Fruit fly (Drosophila melanogaster) whole organism, embryonic: ENCODE results near the gene Sc2.

Experiments used
- Atf-2 ChIP-seq: fragments of 200-800 bp; sonication (Bioruptor generic); optimal IDR thresholded peaks from 2 replicates; lab custom pipeline; 2016; ENCODE audit warnings: missing biosample characterization, missing genetic modification characterization
- C15 ChIP-seq: fragments of 200-800 bp; sonication (Bioruptor generic); IDR thresholded peaks from 3 replicates; pipeline ENCODE4 v1.3.6; 2022; ENCODE audit warnings: missing biosample characterization, missing genetic modification characterization
- CG11504 ChIP-seq: fragments of 200-800 bp; sonication (Bioruptor generic); optimal IDR thresholded peaks from 3 replicates; lab custom pipeline; 2019; ENCODE audit warnings: missing biosample characterization, mild to moderate bottlenecking, missing genetic modification characterization, moderate library complexity
- CG11560 ChIP-seq: fragments of 200-800 bp; sonication (Bioruptor generic); IDR thresholded peaks from 3 replicates; pipeline ENCODE4 v1.3.6; 2022; ENCODE audit warnings: missing biosample characterization, missing genetic modification characterization
- CG12769 ChIP-seq: fragments of 200-800 bp; sonication (Bioruptor generic); optimal IDR thresholded peaks from 2 replicates; lab custom pipeline; 2019; ENCODE audit warnings: missing biosample characterization, mild to moderate bottlenecking, missing genetic modification characterization, moderate library complexity
- CG13775 ChIP-seq: fragments of 200-800 bp; sonication (Bioruptor generic); optimal IDR thresholded peaks from 3 replicates; lab custom pipeline; 2017; ENCODE audit warnings: missing biosample characterization, mild to moderate bottlenecking, missing genetic modification characterization
- CG14710 ChIP-seq: fragments of 200-800 bp; sonication (Bioruptor generic); optimal IDR thresholded peaks from 3 replicates; lab custom pipeline; 2019; ENCODE audit warnings: missing biosample characterization, mild to moderate bottlenecking, missing genetic modification characterization, moderate library complexity
- CG16813 ChIP-seq: fragments of 200-800 bp; sonication (Bioruptor generic); IDR thresholded peaks from 3 replicates; pipeline ENCODE4 v1.3.6; 2022; ENCODE audit warnings: missing biosample characterization, missing genetic modification characterization; ENCODE audit not compliant: partially characterized antibody
- CG17568 ChIP-seq: fragments of 200-800 bp; sonication (Bioruptor generic); optimal IDR thresholded peaks from 2 replicates; lab custom pipeline; 2018; ENCODE audit warnings: missing biosample characterization, mild to moderate bottlenecking, missing genetic modification characterization, moderate library complexity
- CG3281 ChIP-seq: fragments of 200-800 bp; sonication (Bioruptor generic); optimal IDR thresholded peaks from 3 replicates; lab custom pipeline; 2017; ENCODE audit warnings: missing biosample characterization, mild to moderate bottlenecking, missing genetic modification characterization
- CG4707 ChIP-seq: fragments of 200-800 bp; sonication (Bioruptor generic); optimal IDR thresholded peaks from 2 replicates; lab custom pipeline; 2018; ENCODE audit warnings: missing biosample characterization, mild to moderate bottlenecking, missing genetic modification characterization, moderate library complexity
- CG5180 ChIP-seq: fragments of 200-800 bp; sonication (Bioruptor generic); optimal IDR thresholded peaks from 3 replicates; lab custom pipeline; 2017; ENCODE audit warnings: missing biosample characterization, missing genetic modification characterization, mild to moderate bottlenecking, moderate library complexity, missing genetic modification reagents
- CG6175 ChIP-seq: fragments of 200-800 bp; sonication (Bioruptor generic); IDR thresholded peaks from 3 replicates; pipeline ENCODE4 v1.3.6; 2022; ENCODE audit warnings: missing biosample characterization, missing genetic modification characterization
- CG6654 ChIP-seq: fragments of 200-800 bp; sonication (Bioruptor generic); optimal IDR thresholded peaks from 2 replicates; lab custom pipeline; 2017; ENCODE audit warnings: missing biosample characterization, mild to moderate bottlenecking, missing genetic modification characterization
- CG7786 ChIP-seq: fragments of 200-800 bp; sonication (Bioruptor generic); optimal IDR thresholded peaks from 2 replicates; lab custom pipeline; 2016; ENCODE audit warnings: missing biosample characterization, missing genetic modification characterization
- CG8478 ChIP-seq: fragments of >200 bp; optimal IDR thresholded peaks from 2 replicates; lab custom pipeline; 2018
- CG9727 ChIP-seq: fragments of 200-800 bp; sonication (Bioruptor generic); optimal IDR thresholded peaks from 3 replicates; lab custom pipeline; 2017; ENCODE audit warnings: missing biosample characterization, mild to moderate bottlenecking, missing genetic modification characterization
- CG9817 ChIP-seq: fragments of 200-800 bp; sonication (Bioruptor generic); optimal IDR thresholded peaks from 2 replicates; lab custom pipeline; 2018; ENCODE audit warnings: missing biosample characterization, mild to moderate bottlenecking, missing genetic modification characterization, moderate library complexity
- CG9876 ChIP-seq: fragments of 200-800 bp; sonication (Bioruptor generic); optimal IDR thresholded peaks from 2 replicates; lab custom pipeline; 2016; ENCODE audit warnings: missing biosample characterization, missing genetic modification characterization
- CG9932 ChIP-seq: fragments of 200-800 bp; sonication (Bioruptor generic); IDR thresholded peaks from 2 replicates; pipeline ENCODE4 v1.3.6; 2022; ENCODE audit warnings: missing biosample characterization, missing genetic modification characterization
- CTCF ChIP-seq: fragments of 200-800 bp; sonication (Bioruptor generic); optimal IDR thresholded peaks from 2 replicates; lab custom pipeline; 2017; ENCODE audit warnings: missing biosample characterization, mild to moderate bottlenecking, missing genetic modification characterization, moderate library complexity
- D19A ChIP-seq: fragments of 200-800 bp; optimal IDR thresholded peaks from 3 replicates; lab custom pipeline; 2019; ENCODE audit warnings: missing biosample characterization, mild to moderate bottlenecking, missing genetic modification characterization, moderate library complexity
- Ets97D ChIP-seq: fragments of 200-800 bp; sonication (Bioruptor generic); optimal IDR thresholded peaks from 3 replicates; lab custom pipeline; 2016; ENCODE audit warnings: missing biosample characterization, missing genetic modification characterization
- Hr51 ChIP-seq, 2 experiments: fragments of 200-800 bp; sonication (Bioruptor generic); optimal IDR thresholded peaks; 2 replicates in 1 of 2; 3 replicates in 1 of 2; lab custom pipeline; 2016 to 2018; ENCODE audit warnings: missing biosample characterization in 2 of 2, missing genetic modification characterization in 2 of 2, mild to moderate bottlenecking in 1 of 2, moderate library complexity in 1 of 2
- MTF-1 ChIP-seq: fragments of 200-800 bp; sonication (Bioruptor generic); optimal IDR thresholded peaks from 2 replicates; lab custom pipeline; 2018; ENCODE audit warnings: missing biosample characterization, mild to moderate bottlenecking, missing genetic modification characterization, borderline replicate concordance
- Med ChIP-seq: fragments of 200-800 bp; sonication (Bioruptor generic); peaks from one replicate; lab custom pipeline; 2016; ENCODE audit warnings: missing biosample characterization, missing genetic modification characterization, mild to moderate bottlenecking, inconsistent platforms, moderate library complexity
- NfI ChIP-seq: fragments of 200-800 bp; sonication (Bioruptor generic); optimal IDR thresholded peaks from 3 replicates; lab custom pipeline; 2018; ENCODE audit warnings: missing biosample characterization, mild to moderate bottlenecking, missing genetic modification characterization, moderate library complexity
- Oaz ChIP-seq: fragments of 200-800 bp; sonication (Bioruptor generic); IDR thresholded peaks from 2 replicates; pipeline ENCODE4 v1.3.6; 2022; ENCODE audit warnings: missing biosample characterization, missing genetic modification characterization
- Sin3A ChIP-seq: fragments of >200 bp; optimal IDR thresholded peaks from 2 replicates; lab custom pipeline; 2018
- Vsx1 ChIP-seq: fragments of 200-800 bp; sonication (Bioruptor generic); optimal IDR thresholded peaks from 2 replicates; lab custom pipeline; 2017; ENCODE audit warnings: missing biosample characterization, mild to moderate bottlenecking, missing genetic modification characterization, missing genetic modification reagents
- Xrp1 ChIP-seq: fragments of 200-800 bp; sonication (Bioruptor generic); IDR thresholded peaks from 2 replicates; pipeline ENCODE4 v1.3.6; 2022; ENCODE audit warnings: missing biosample characterization, missing genetic modification characterization
- bcd ChIP-seq: fragments of 200-800 bp; sonication (Bioruptor generic); optimal IDR thresholded peaks from 2 replicates; lab custom pipeline; 2017; ENCODE audit warnings: missing biosample characterization, mild to moderate bottlenecking, missing genetic modification characterization
- cg ChIP-seq: fragments of 200-800 bp; sonication (Bioruptor generic); optimal IDR thresholded peaks from 3 replicates; lab custom pipeline; 2019; ENCODE audit warnings: missing biosample characterization, mild to moderate bottlenecking, missing genetic modification characterization, moderate library complexity
- chn ChIP-seq: fragments of 200-800 bp; sonication (Bioruptor generic); optimal IDR thresholded peaks from 2 replicates; lab custom pipeline; 2016; ENCODE audit warnings: missing biosample characterization, missing genetic modification characterization
- corto ChIP-seq: fragments of 200-800 bp; sonication (Bioruptor generic); optimal IDR thresholded peaks from 2 replicates; lab custom pipeline; 2016; ENCODE audit warnings: missing biosample characterization, mild to moderate bottlenecking, missing genetic modification characterization, moderate library complexity
- dysf ChIP-seq: fragments of 200-800 bp; sonication (Bioruptor generic); IDR thresholded peaks from 3 replicates; pipeline ENCODE4 v1.3.6; 2022; ENCODE audit warnings: missing biosample characterization, missing genetic modification characterization
- exex ChIP-seq: fragments of 200-800 bp; sonication (Bioruptor generic); optimal IDR thresholded peaks from 4 replicates; lab custom pipeline; 2018; ENCODE audit warnings: missing biosample characterization, mild to moderate bottlenecking, missing genetic modification characterization, moderate library complexity
- eyg ChIP-seq: fragments of 200-800 bp; sonication (Bioruptor generic); optimal IDR thresholded peaks from 3 replicates; lab custom pipeline; 2016; ENCODE audit warnings: missing biosample characterization, missing genetic modification characterization
- gfzf ChIP-seq: fragments of 200-800 bp; sonication (Bioruptor generic); optimal IDR thresholded peaks from 2 replicates; lab custom pipeline; 2016; ENCODE audit warnings: missing biosample characterization, mild to moderate bottlenecking, missing genetic modification characterization, moderate library complexity
- ham ChIP-seq: fragments of 200-800 bp; sonication (Bioruptor generic); IDR thresholded peaks from 2 replicates; pipeline ENCODE4 v1.3.6; 2022; ENCODE audit warnings: missing biosample characterization, missing genetic modification characterization
- kni ChIP-seq: fragments of 200-800 bp; sonication (Bioruptor generic); optimal IDR thresholded peaks from 3 replicates; lab custom pipeline; 2017; ENCODE audit warnings: mild to moderate bottlenecking, missing biosample characterization, missing genetic modification reagents, missing genetic modification characterization
- knrl ChIP-seq: fragments of 200-800 bp; sonication (Bioruptor generic); IDR thresholded peaks from 3 replicates; pipeline ENCODE4 v1.3.6; 2022; ENCODE audit warnings: missing biosample characterization, missing genetic modification characterization; ENCODE audit not compliant: partially characterized antibody
- lmd ChIP-seq: fragments of 200-800 bp; sonication (Bioruptor generic); IDR thresholded peaks from 2 replicates; pipeline ENCODE4 v1.3.6; 2022; ENCODE audit warnings: missing biosample characterization, missing genetic modification characterization
- nerfin-1 ChIP-seq: fragments of 200-800 bp; sonication (Bioruptor generic); optimal IDR thresholded peaks from 3 replicates; lab custom pipeline; 2019; ENCODE audit warnings: missing biosample characterization, mild to moderate bottlenecking, missing genetic modification characterization, moderate library complexity
- nom ChIP-seq: fragments of 200-800 bp; sonication (Bioruptor generic); optimal IDR thresholded peaks from 2 replicates; lab custom pipeline; 2017; ENCODE audit warnings: missing biosample characterization, missing genetic modification characterization, mild to moderate bottlenecking, moderate library complexity, missing genetic modification reagents
- pum ChIP-seq: fragments of 200-800 bp; sonication (Bioruptor generic); optimal IDR thresholded peaks from 2 replicates; lab custom pipeline; 2016; ENCODE audit warnings: missing biosample characterization, missing genetic modification characterization
- sd ChIP-seq: fragments of 200-800 bp; sonication (Bioruptor generic); optimal IDR thresholded peaks from 3 replicates; lab custom pipeline; 2018; ENCODE audit warnings: missing biosample characterization, mild to moderate bottlenecking, missing genetic modification characterization, moderate library complexity
- sr ChIP-seq: fragments of 200-800 bp; sonication (Bioruptor generic); IDR thresholded peaks from 3 replicates; pipeline ENCODE4 v1.3.6; 2022; ENCODE audit warnings: missing biosample characterization, missing genetic modification characterization
- trh ChIP-seq: fragments of 200-800 bp; sonication (Bioruptor generic); optimal IDR thresholded peaks from 2 replicates; lab custom pipeline; 2016; ENCODE audit warnings: missing biosample characterization, missing genetic modification characterization
- ttk ChIP-seq: fragments of 200-800 bp; sonication (Bioruptor generic); IDR thresholded peaks from 2 replicates; pipeline ENCODE4 v2.1.2; 2022; ENCODE audit warnings: missing biosample characterization, missing genetic modification characterization
- unpg ChIP-seq: fragments of 200-800 bp; sonication (Bioruptor generic); optimal IDR thresholded peaks from 3 replicates; lab custom pipeline; 2018; ENCODE audit warnings: missing biosample characterization, mild to moderate bottlenecking, missing genetic modification characterization, moderate library complexity
- usp ChIP-seq: fragments of >200 bp; optimal IDR thresholded peaks from 2 replicates; lab custom pipeline; 2017; ENCODE audit warnings: missing biosample characterization, missing genetic modification characterization

Sc2 gene

dm6 chr3L:3892154-3892624 is 11.1 kb upstream of the Sc2 start, which contains the start of gene Fie (continued):
- no peak for TF ChIP-seq ham
- TF ChIP-seq Sin3A (lab: Kevin White, UChicago), result no peak
- TF ChIP-seq knrl (GFP tag; lab: Robert Waterston, UW), result no peak
- peak; percentile 89 for TF ChIP-seq Med (GFP tag; lab: Kevin White, UChicago)
- no peak for TF ChIP-seq CG6175 (GFP tag; lab: Robert Waterston, UW)
- TF ChIP-seq Hr51 (GFP tag; optimal IDR thresholded peaks at IDR 0.05; lab: Kevin White, UChicago), result peak; percentile 24 to 87
- peak; percentile 41 for TF ChIP-seq CG7786 (GFP tag; lab: Kevin White, UChicago)
- peak; percentile 80 for TF ChIP-seq CG11504 (tag; lab: Kevin White, UChicago)
- peak; percentile 75 for TF ChIP-seq dysf (GFP tag; lab: Robert Waterston, UW)
- peak; percentile 30 for TF ChIP-seq CG9817 (tag; lab: Kevin White, UChicago)
- TF ChIP-seq unpg, result peak; percentile 46
- peak; percentile 94 for TF ChIP-seq D19A (tag; lab: Kevin White, UChicago)
- TF ChIP-seq CG3281, result peak; percentile 78
- TF ChIP-seq gfzf, result no peak
- peak; percentile 57 for TF ChIP-seq bcd (GFP tag; lab: Kevin White, UChicago)
- no peak for TF ChIP-seq sr (GFP tag; lab: Robert Waterston, UW)
- TF ChIP-seq eyg, result no peak
- TF ChIP-seq CG14710 (tag; lab: Kevin White, UChicago), result peak; percentile 25
- peak; percentile 33 for TF ChIP-seq sd (tag; lab: Kevin White, UChicago)
- TF ChIP-seq CG12769 (tag; lab: Kevin White, UChicago), result no peak
- TF ChIP-seq nom, result no peak
- TF ChIP-seq cg, result no peak
- TF ChIP-seq Ets97D (GFP tag; lab: Kevin White, UChicago), result peak; percentile 32
- no peak for TF ChIP-seq pum (GFP tag; lab: Kevin White, UChicago)
- no peak for TF ChIP-seq trh (GFP tag; lab: Kevin White, UChicago)
- peak; percentile 40; the same call in 1 of the 2 replicates for TF ChIP-seq CG9932 (GFP tag; lab: Robert Waterston, UW)
- peak; percentile 68 for TF ChIP-seq NfI (GFP tag; lab: Kevin White, UChicago)
- TF ChIP-seq kni, result no peak
- peak; percentile 70 for TF ChIP-seq CG9727 (GFP tag; lab: Kevin White, UChicago)
- TF ChIP-seq CTCF (GFP tag; lab: Kevin White, UChicago), result no peak
- TF ChIP-seq MTF-1 (GFP tag; lab: Kevin White, UChicago), result no peak
- TF ChIP-seq CG11560 (tag; lab: Robert Waterston, UW), result no peak
- peak; percentile 6 for TF ChIP-seq Vsx1
- no peak for TF ChIP-seq Atf-2 (GFP tag; lab: Kevin White, UChicago)
- peak; percentile 58 for TF ChIP-seq Xrp1
- no peak for TF ChIP-seq corto (GFP tag; lab: Kevin White, UChicago)
- TF ChIP-seq CG8478 (lab: Kevin White, UChicago), result no peak
- no peak for TF ChIP-seq usp (GFP tag; lab: Kevin White, UChicago)
- peak; percentile 60 for TF ChIP-seq CG13775 (GFP tag; lab: Kevin White, UChicago)
- peak; percentile 51 for TF ChIP-seq chn (GFP tag; lab: Kevin White, UChicago)
- peak; percentile 9 for TF ChIP-seq exex
- TF ChIP-seq CG17568 (GFP tag; lab: Kevin White, UChicago), result no peak
- no peak for TF ChIP-seq C15 (GFP tag; lab: Robert Waterston, UW)
- no peak for TF ChIP-seq CG4707
- TF ChIP-seq CG5180 (GFP tag; lab: Kevin White, UChicago), result peak; percentile 39
- TF ChIP-seq nerfin-1 (tag; lab: Kevin White, UChicago), result peak; percentile 38
- TF ChIP-seq CG9876 (GFP tag; lab: Kevin White, UChicago), result no peak
- TF ChIP-seq ttk, result no peak
- no peak for TF ChIP-seq CG6654 (GFP tag; lab: Kevin White, UChicago)
- TF ChIP-seq CG16813, result no peak
- no peak for TF ChIP-seq Oaz (GFP tag; lab: Robert Waterston, UW)
- peak; percentile 42; the same call in 1 of the 2 replicates for TF ChIP-seq lmd
